Fruit fly (Drosophila melanogaster): ENCODE data around the gene NijA.

DNA sequence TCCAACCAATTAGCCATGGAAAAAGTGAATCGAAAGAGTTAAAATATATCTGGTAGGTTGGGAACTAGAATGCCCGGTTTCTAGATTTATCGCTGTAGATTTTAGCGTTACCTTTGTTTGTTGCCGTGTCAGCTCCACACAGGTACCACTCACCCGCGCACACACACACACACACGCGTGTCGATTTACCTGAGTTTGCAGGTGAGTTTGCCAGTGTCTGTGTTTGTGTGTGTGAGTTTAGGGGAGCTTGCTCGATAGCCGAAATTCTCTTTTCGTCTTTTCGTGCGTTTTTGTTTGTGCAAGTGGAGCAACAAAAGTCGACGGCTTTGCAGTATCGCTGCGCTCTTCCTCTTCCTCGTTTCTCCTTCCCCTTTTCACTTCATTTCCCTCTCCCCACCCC lies 29.3 kb downstream of the NijA start:
- TF ChIP-seq Hr39 (GFP tag; optimal IDR thresholded peaks at IDR 0.05) (no peak), Sox102F (GFP tag; optimal IDR thresholded peaks at IDR 0.05) (no peak), Blimp-1 (GFP tag; optimal IDR thresholded peaks at IDR 0.05) (no peak), CG11902 (GFP tag; optimal IDR thresholded peaks at IDR 0.05) (no peak), dac (GFP tag; optimal IDR thresholded peaks at IDR 0.05) (no peak), CG6163 (GFP tag; IDR thresholded peaks at IDR 0.05) (no peak), CG3919 (GFP tag; optimal IDR thresholded peaks at IDR 0.05) (no peak), CG15336 (GFP tag; IDR thresholded peaks at IDR 0.05) (no peak), acj6 (GFP tag; optimal IDR thresholded peaks at IDR 0.05) (no peak), CG10631 (GFP tag; optimal IDR thresholded peaks at IDR 0.05) (no peak), lz (GFP tag; optimal IDR thresholded peaks at IDR 0.05) (no peak)
